Worm (Caenorhabditis elegans) whole organism, young adult: ENCODE results near the gene got-2.2.

Experiments used
- B0019.2 ChIP-seq: fragments of 200-800 bp; sonication (Bioruptor generic); conservative IDR thresholded peaks from 2 replicates; pipeline ENCODE4 v1.3.6; 2022; ENCODE audit warnings: missing genetic modification reagents, missing genetic modification characterization, missing compliant biosample characterization
- B0035.1 ChIP-seq: sonication (generic microtip); optimal IDR thresholded peaks from 2 replicates; lab custom pipeline; 2016; ENCODE audit warnings: missing genetic modification characterization, mild to moderate bottlenecking, missing compliant biosample characterization, missing genotype, missing genetic modification reagents
- B0261.1 ChIP-seq: sonication (generic microtip); optimal IDR thresholded peaks from 2 replicates; lab custom pipeline; 2016; ENCODE audit warnings: mild to moderate bottlenecking, missing genetic modification characterization, moderate library complexity, missing compliant biosample characterization
- B0336.3 ChIP-seq: fragments of 200-800 bp; sonication (Bioruptor generic); IDR thresholded peaks from 2 replicates; pipeline ENCODE4 v1.3.6; 2022; ENCODE audit warnings: missing genetic modification characterization, missing compliant biosample characterization
- D2030.7 ChIP-seq: fragments of 200-800 bp; sonication (Bioruptor generic); IDR thresholded peaks from 2 replicates; pipeline ENCODE4 v1.3.6; 2022; ENCODE audit warnings: missing genetic modification reagents, missing genetic modification characterization, missing compliant biosample characterization
- F22D6.2 ChIP-seq: sonication (generic microtip); optimal IDR thresholded peaks from 2 replicates; lab custom pipeline; 2016; ENCODE audit warnings: mild to moderate bottlenecking, missing genetic modification characterization, missing compliant biosample characterization
- F23B12.7 ChIP-seq: sonication (generic microtip); optimal IDR thresholded peaks from 2 replicates; lab custom pipeline; 2017; ENCODE audit warnings: missing genetic modification characterization, mild to moderate bottlenecking, missing compliant biosample characterization, antibody characterized with exemption, moderate library complexity; ENCODE audit not compliant: insufficient read depth
- F33H1.4 ChIP-seq: fragments of 200-800 bp; sonication (Bioruptor generic); IDR thresholded peaks from 2 replicates; pipeline ENCODE4 v1.3.6; 2022; ENCODE audit warnings: missing genetic modification reagents, missing genetic modification characterization, missing compliant biosample characterization
- F37B4.10 ChIP-seq: fragments of 200-800 bp; sonication (Bioruptor generic); IDR thresholded peaks from 2 replicates; pipeline ENCODE4 v1.3.6; 2022; ENCODE audit warnings: missing genetic modification characterization, missing compliant biosample characterization
- F57C9.4 ChIP-seq: sonication (generic microtip); optimal IDR thresholded peaks from 2 replicates; lab custom pipeline; 2017; ENCODE audit warnings: mild to moderate bottlenecking, missing genetic modification characterization, missing compliant biosample characterization
- K11D2.4 ChIP-seq: fragments of 200-800 bp; sonication (Bioruptor generic); IDR thresholded peaks from 2 replicates; pipeline ENCODE4 v1.3.6; 2022; ENCODE audit warnings: missing genetic modification reagents, missing genetic modification characterization, missing compliant biosample characterization
- T07F8.4 ChIP-seq: sonication (generic microtip); optimal IDR thresholded peaks from 2 replicates; lab custom pipeline; 2016; ENCODE audit warnings: mild to moderate bottlenecking, missing genetic modification characterization, moderate library complexity, missing compliant biosample characterization
- Y53F4B.3 ChIP-seq: fragments of 200-800 bp; sonication (Bioruptor generic); IDR thresholded peaks from 2 replicates; pipeline ENCODE4 v1.3.6; 2022; ENCODE audit warnings: missing genetic modification reagents, missing genetic modification characterization, missing compliant biosample characterization
- Y67H2A.10 ChIP-seq: fragments of 200-800 bp; sonication (Bioruptor generic); conservative IDR thresholded peaks from 2 replicates; pipeline ENCODE4 v1.3.6; 2022; ENCODE audit warnings: missing genetic modification reagents, missing genetic modification characterization, missing compliant biosample characterization
- aptf-2 ChIP-seq: fragments of 200-800 bp; sonication (Bioruptor generic); conservative IDR thresholded peaks from 2 replicates; pipeline ENCODE4 v1.3.6; 2022; ENCODE audit warnings: missing genetic modification reagents, missing genetic modification characterization, missing compliant biosample characterization
- attf-3 ChIP-seq: fragments of 200-800 bp; sonication (Bioruptor generic); conservative IDR thresholded peaks from 2 replicates; pipeline ENCODE4 v1.3.6; 2022; ENCODE audit warnings: missing genetic modification reagents, missing genetic modification characterization, missing compliant biosample characterization
- attf-5 ChIP-seq: fragments of 200-800 bp; sonication (Bioruptor generic); optimal IDR thresholded peaks from 2 replicates; lab custom pipeline; 2018; ENCODE audit warnings: mild to moderate bottlenecking, missing genetic modification characterization, missing compliant biosample characterization
- bed-1 ChIP-seq: fragments of 200-800 bp; sonication (Bioruptor generic); IDR thresholded peaks from 2 replicates; pipeline ENCODE4 v1.3.6; 2022; ENCODE audit warnings: missing genetic modification reagents, missing genetic modification characterization, missing compliant biosample characterization
- ceh-27 ChIP-seq: fragments of 200-800 bp; sonication (Bioruptor generic); optimal IDR thresholded peaks from 2 replicates; lab custom pipeline; 2018; ENCODE audit warnings: mild to moderate bottlenecking, missing genetic modification characterization, moderate library complexity, missing compliant biosample characterization
- ceh-79 ChIP-seq: sonication (generic microtip); optimal IDR thresholded peaks from 2 replicates; lab custom pipeline; 2017; ENCODE audit warnings: mild to moderate bottlenecking, missing genetic modification characterization, missing compliant biosample characterization
- ceh-91 ChIP-seq: fragments of 200-800 bp; sonication (Bioruptor generic); IDR thresholded peaks from 2 replicates; pipeline ENCODE4 v1.3.6; 2022; ENCODE audit warnings: missing genetic modification reagents, missing genetic modification characterization, missing compliant biosample characterization
- die-1 ChIP-seq: sonication (generic microtip); optimal IDR thresholded peaks from 2 replicates; lab custom pipeline; 2016; ENCODE audit warnings: missing genotype, mild to moderate bottlenecking, missing genetic modification characterization, missing compliant biosample characterization
- dox-1 ChIP-seq: fragments of 200-800 bp; sonication (Bioruptor generic); IDR thresholded peaks from 2 replicates; pipeline ENCODE4 v1.3.6; 2022; ENCODE audit warnings: missing genetic modification reagents, missing genetic modification characterization, missing compliant biosample characterization
- efl-1 ChIP-seq: fragments of 150-350 bp; optimal IDR thresholded peaks from 2 replicates; lab custom pipeline; 2014; ENCODE audit warnings: missing biosample characterization, missing genetic modification reagents, missing genetic modification characterization
- egl-44 ChIP-seq: fragments of 200-800 bp; sonication (Bioruptor generic); IDR thresholded peaks from 2 replicates; pipeline ENCODE4 v1.3.6; 2022; ENCODE audit warnings: missing genetic modification reagents, missing genetic modification characterization, missing compliant biosample characterization
- him-1 ChIP-seq: sonication (generic microtip); optimal IDR thresholded peaks from 2 replicates; lab custom pipeline; 2016; ENCODE audit warnings: missing genotype, missing genetic modification reagents, missing genetic modification characterization, missing compliant biosample characterization
- hrde-1 ChIP-seq: sonication (generic microtip); optimal IDR thresholded peaks from 2 replicates; lab custom pipeline; 2016; ENCODE audit warnings: missing genetic modification characterization, mild to moderate bottlenecking, missing compliant biosample characterization, moderate library complexity, missing genotype, missing genetic modification reagents, borderline replicate concordance
- hsf-1 ChIP-seq: fragments of 200-800 bp; sonication (Bioruptor generic); IDR thresholded peaks from 2 replicates; pipeline ENCODE4 v1.3.6; 2022; ENCODE audit warnings: missing genetic modification reagents, missing genetic modification characterization, missing compliant biosample characterization
- let-526 ChIP-seq: fragments of 200-800 bp; sonication (Bioruptor generic); IDR thresholded peaks from 2 replicates; pipeline ENCODE4 v1.3.6; 2022; ENCODE audit warnings: missing genetic modification reagents, missing genetic modification characterization, missing compliant biosample characterization
- lin-35 ChIP-seq, 3 experiments: fragments of 150-350 bp in 2 of 3; sonication (generic microtip) in 1 of 3; optimal IDR thresholded peaks; 2 replicates each; lab custom pipeline; 2014 to 2018; ENCODE audit warnings: missing biosample characterization in 3 of 3, missing genetic modification characterization in 3 of 3, missing genetic modification reagents in 3 of 3
- lin-40 ChIP-seq: sonication (generic microtip); optimal IDR thresholded peaks from 2 replicates; lab custom pipeline; 2016; ENCODE audit warnings: missing genetic modification characterization, mild to moderate bottlenecking, missing compliant biosample characterization, missing genotype, missing genetic modification reagents
- lsy-27 ChIP-seq: sonication (generic microtip); optimal IDR thresholded peaks from 2 replicates; lab custom pipeline; 2017; ENCODE audit warnings: missing genetic modification characterization, mild to moderate bottlenecking, missing compliant biosample characterization, antibody characterized with exemption, missing genotype, borderline replicate concordance; ENCODE audit not compliant: insufficient read depth
- madf-6 ChIP-seq: fragments of 200-800 bp; sonication (Bioruptor generic); IDR thresholded peaks from 2 replicates; pipeline ENCODE4 v1.3.6; 2022; ENCODE audit warnings: missing genetic modification reagents, missing genetic modification characterization, missing compliant biosample characterization
- mxl-1 ChIP-seq: sonication (generic microtip); optimal IDR thresholded peaks from 2 replicates; lab custom pipeline; 2016; ENCODE audit warnings: missing genetic modification characterization, missing compliant biosample characterization
- nhr-120 ChIP-seq: fragments of 200-800 bp; sonication (Bioruptor generic); IDR thresholded peaks from 2 replicates; pipeline ENCODE4 v1.3.6; 2022; ENCODE audit warnings: missing genetic modification characterization, missing compliant biosample characterization
- nhr-179 ChIP-seq: sonication (generic microtip); optimal IDR thresholded peaks from 2 replicates; lab custom pipeline; 2016; ENCODE audit warnings: mild to moderate bottlenecking, missing genetic modification characterization, missing compliant biosample characterization
- nhr-27 ChIP-seq: fragments of 200-800 bp; sonication (Bioruptor generic); optimal IDR thresholded peaks from 2 replicates; lab custom pipeline; 2018; ENCODE audit warnings: mild to moderate bottlenecking, missing genetic modification characterization, moderate library complexity, missing compliant biosample characterization
- nhr-80 ChIP-seq: sonication (generic microtip); optimal IDR thresholded peaks from 2 replicates; lab custom pipeline; 2016; ENCODE audit warnings: missing genetic modification characterization, missing compliant biosample characterization
- nhr-90 ChIP-seq: sonication (generic microtip); optimal IDR thresholded peaks from 2 replicates; lab custom pipeline; 2016; ENCODE audit warnings: missing genotype, mild to moderate bottlenecking, missing genetic modification characterization, missing compliant biosample characterization
- pbrm-1 ChIP-seq: fragments of 200-800 bp; sonication (Bioruptor generic); IDR thresholded peaks from 2 replicates; pipeline ENCODE4 v1.3.6; 2022; ENCODE audit warnings: missing genetic modification reagents, missing genetic modification characterization, missing compliant biosample characterization
- rcor-1 ChIP-seq: fragments of 200-800 bp; sonication (Bioruptor generic); IDR thresholded peaks from 2 replicates; pipeline ENCODE4 v1.3.6; 2022; ENCODE audit warnings: missing genetic modification reagents, missing genetic modification characterization, missing compliant biosample characterization
- rec-8 ChIP-seq, 2 experiments: sonication (generic microtip); optimal IDR thresholded peaks; 2 replicates each; lab custom pipeline; 2016; ENCODE audit warnings: mild to moderate bottlenecking in 2 of 2, missing genetic modification characterization in 2 of 2, missing genetic modification reagents in 2 of 2, missing genotype in 2 of 2, missing biosample characterization in 1 of 2, missing compliant biosample characterization in 1 of 2, moderate library complexity in 1 of 2
- rpc-1 ChIP-seq, 2 experiments: fragments of 150-350 bp in 1 of 2; sonication (generic microtip) in 1 of 2; optimal IDR thresholded peaks; 2 replicates each; lab custom pipeline; 2014 to 2018; ENCODE audit warnings: missing biosample characterization in 1 of 2, missing genetic modification characterization in 1 of 2, missing genetic modification reagents in 1 of 2, missing genotype in 1 of 2
- sdz-38 ChIP-seq: sonication (generic microtip); optimal IDR thresholded peaks from 2 replicates; lab custom pipeline; 2016; ENCODE audit warnings: missing genotype, missing genetic modification characterization, missing compliant biosample characterization
- snpc-1.1 ChIP-seq: sonication (generic microtip); optimal IDR thresholded peaks from 2 replicates; lab custom pipeline; 2017; ENCODE audit warnings: missing genetic modification characterization, mild to moderate bottlenecking, missing compliant biosample characterization, antibody characterized with exemption, moderate library complexity, missing genotype, missing genetic modification reagents; ENCODE audit not compliant: insufficient read depth
- unc-62 ChIP-seq: fragments of 150-350 bp; optimal IDR thresholded peaks from 2 replicates; lab custom pipeline; 2014; ENCODE audit warnings: missing biosample characterization, missing genetic modification reagents, missing genetic modification characterization
- ztf-22 ChIP-seq: fragments of 200-800 bp; sonication (Bioruptor generic); optimal IDR thresholded peaks from 2 replicates; lab custom pipeline; 2018; ENCODE audit warnings: mild to moderate bottlenecking, missing genetic modification characterization, moderate library complexity, missing compliant biosample characterization

got-2.2 gene

ce11 chrX:6292143-6292542 is 51.4 kb downstream of the got-2.2 start (continued):
- TF ChIP-seq lsy-27 (tag; lab: Kevin White, UChicago), result no peak
- peak; percentile 45 for TF ChIP-seq F22D6.2 (tag; lab: Kevin White, UChicago)
- TF ChIP-seq nhr-120 (GFP tag; lab: Robert Waterston, UW), result peak; percentile 84; the same call in 1 of the 2 replicates
- TF ChIP-seq B0336.3 (GFP tag; lab: Robert Waterston, UW), result peak; percentile 75
- TF ChIP-seq ztf-22, result peak; percentile 64
- TF ChIP-seq ceh-27 (GFP tag; lab: Kevin White, UChicago), result peak; percentile 81
- peak; percentile 96 for TF ChIP-seq him-1 (tag; lab: Kevin White, UChicago)
- TF ChIP-seq snpc-1.1, result peak; percentile 72
- no peak for TF ChIP-seq unc-62 (GFP tag; lab: Kevin White, UChicago)
- peak; percentile 42 for TF ChIP-seq F57C9.4 (tag; lab: Kevin White, UChicago)
- peak; percentile 89 for TF ChIP-seq pbrm-1 (GFP tag; lab: Robert Waterston, UW)
- peak; percentile 65 for TF ChIP-seq nhr-179 (tag; lab: Kevin White, UChicago)
- 0 out of 2 replicates have a peak, but pooled peaks have one; percentile 54 for TF ChIP-seq F37B4.10
- peak; percentile 96 for TF ChIP-seq die-1 (tag; lab: Kevin White, UChicago)
- peak; percentile 93 for TF ChIP-seq bed-1 (GFP tag; lab: Robert Waterston, UW)
- TF ChIP-seq D2030.7, result peak; percentile 83
- peak; percentile 71 for TF ChIP-seq madf-6
- peak; percentile 93 for TF ChIP-seq egl-44 (GFP tag; lab: Robert Waterston, UW)
- peak; percentile 65; the same call in 1 of the 2 replicates for TF ChIP-seq hsf-1
- no peak for TF ChIP-seq aptf-2
- no peak for TF ChIP-seq nhr-27
- TF ChIP-seq Y53F4B.3, result 0 out of 2 replicates have a peak, but pooled peaks have one; percentile 35
- TF ChIP-seq dox-1 (GFP tag; lab: Robert Waterston, UW), result peak; percentile 93
- TF ChIP-seq lin-40 (tag; lab: Kevin White, UChicago), result peak; percentile 82
- no peak for TF ChIP-seq attf-3
- TF ChIP-seq rcor-1 (GFP tag; lab: Robert Waterston, UW), result peak; percentile 87
- TF ChIP-seq sdz-38 (tag; lab: Kevin White, UChicago), result no peak
- peak; percentile 75 for TF ChIP-seq ceh-79 (tag; lab: Kevin White, UChicago)
- no peak for TF ChIP-seq Y67H2A.10 (GFP tag; lab: Robert Waterston, UW)
- no peak for TF ChIP-seq ceh-91
- 0 out of 2 replicates have a peak, but pooled peaks have one; percentile 30 for TF ChIP-seq B0019.2 (GFP tag; lab: Robert Waterston, UW)
- peak; percentile 80 for TF ChIP-seq K11D2.4
- no peak for TF ChIP-seq efl-1 (GFP tag; lab: Kevin White, UChicago)
- TF ChIP-seq F33H1.4, result 0 out of 2 replicates have a peak, but pooled peaks have one; percentile 16
- TF ChIP-seq B0035.1 (tag; lab: Kevin White, UChicago), result peak; percentile 81
- TF ChIP-seq T07F8.4 (tag; lab: Kevin White, UChicago), result peak; percentile 74
- peak; percentile 91 for TF ChIP-seq nhr-90 (tag; lab: Kevin White, UChicago)
- peak; percentile 14 for TF ChIP-seq nhr-80 (tag; lab: Kevin White, UChicago)
- TF ChIP-seq B0261.1, result peak; percentile 90
- TF ChIP-seq lin-35 (GFP tag; optimal IDR thresholded peaks at IDR 0.05; lab: Kevin White, UChicago), result peak in 1 of 3 experiments; percentile 60
- TF ChIP-seq hrde-1 (tag; lab: Kevin White, UChicago), result peak; percentile 67
- peak; percentile 96 for TF ChIP-seq rpc-1 (optimal IDR thresholded peaks at IDR 0.05; lab: Kevin White, UChicago)
- peak; percentile 96 for TF ChIP-seq rpc-1 (tag; optimal IDR thresholded peaks at IDR 0.05; lab: Kevin White, UChicago)
- TF ChIP-seq F23B12.7, result peak; percentile 79
- TF ChIP-seq attf-5 (GFP tag; lab: Kevin White, UChicago), result peak; percentile 74
- peak; percentile 80 for TF ChIP-seq let-526 (GFP tag; lab: Robert Waterston, UW)
- peak; percentile 76 to 90 for TF ChIP-seq rec-8 (tag; optimal IDR thresholded peaks at IDR 0.05; lab: Kevin White, UChicago)
- peak; percentile 89 for TF ChIP-seq mxl-1 (tag; lab: Kevin White, UChicago)
